Worm (Caenorhabditis elegans): ENCODE measurements around the gene Y14H12A.1.
A peak's percentile ranks its signal among the peaks of the same experiment; 100 is the strongest.

- TF ChIP-seq dmd-8 (GFP tag; IDR thresholded peaks at IDR 0.05) (no peak), spr-3 (GFP tag; optimal IDR thresholded peaks at IDR 0.05) (no peak), nhr-28 (tag; optimal IDR thresholded peaks at IDR 0.05) (peak; percentile 49), ceh-62 (tag; optimal IDR thresholded peaks at IDR 0.05) (no peak), zfp-2 (tag; optimal IDR thresholded peaks at IDR 0.05) (no peak), dve-1 (tag; optimal IDR thresholded peaks at IDR 0.05; ENCODE audit: insufficient read depth) (peak; percentile 55), spr-1 (tag; optimal IDR thresholded peaks at IDR 0.05) (no peak), ceh-82 (tag; optimal IDR thresholded peaks at IDR 0.05) (no peak), dpl-1 (GFP tag; optimal IDR thresholded peaks at IDR 0.05) (no peak), pha-4 (GFP tag; IDR thresholded peaks at IDR 0.05) (no peak), pha-4 (tag; optimal IDR thresholded peaks at IDR 0.05) (no peak), zag-1 (tag; optimal IDR thresholded peaks at IDR 0.05) (no peak), F26F4.8 (GFP tag; conservative IDR thresholded peaks at IDR 0.05) (no peak)
These were observed 3.2 kb upstream of the Y14H12A.1 start, which contains the start of gene Y14H12A.2 for ce11 chrII:3989627-3990367.

Measured in whole organism, L4 larva.